Worm (Caenorhabditis elegans) whole organism, late embryonic: ENCODE data around the gene T19B10.2.

ENCODE experiments used
- C38D4.7 ChIP-seq: fragments of 200-800 bp; sonication (Bioruptor generic); optimal IDR thresholded peaks from 2 replicates; lab custom pipeline; 2018; ENCODE audit warnings: mild to moderate bottlenecking, missing genetic modification characterization, moderate library complexity, missing compliant biosample characterization
- F13H6.1 ChIP-seq: sonication (generic microtip); optimal IDR thresholded peaks from 2 replicates; lab custom pipeline; 2016; ENCODE audit warnings: missing genetic modification characterization, missing compliant biosample characterization
- ama-1 ChIP-seq: fragments of 150-350 bp; optimal IDR thresholded peaks from 2 replicates; lab custom pipeline; 2014
- ceh-14 ChIP-seq: sonication (generic microtip); optimal IDR thresholded peaks from 2 replicates; lab custom pipeline; 2016; ENCODE audit warnings: missing genotype, missing genetic modification characterization, missing compliant biosample characterization
- ceh-19 ChIP-seq: fragments of 200-800 bp; sonication (Bioruptor generic); optimal IDR thresholded peaks from 2 replicates; lab custom pipeline; 2018; ENCODE audit warnings: mild to moderate bottlenecking, missing genetic modification characterization, missing compliant biosample characterization
- ceh-22 ChIP-seq: sonication (generic microtip); optimal IDR thresholded peaks from 2 replicates; lab custom pipeline; 2017; ENCODE audit warnings: missing biosample characterization, missing genetic modification characterization
- ceh-24 ChIP-seq: sonication (generic microtip); optimal IDR thresholded peaks from 2 replicates; lab custom pipeline; 2016; ENCODE audit warnings: mild to moderate bottlenecking, missing genetic modification characterization, missing compliant biosample characterization
- ceh-31 ChIP-seq: sonication (generic microtip); optimal IDR thresholded peaks from 2 replicates; lab custom pipeline; 2016; ENCODE audit warnings: missing genetic modification characterization, missing compliant biosample characterization
- ceh-45 ChIP-seq: fragments of 200-800 bp; sonication (Bioruptor generic); IDR thresholded peaks from 2 replicates; pipeline ENCODE4 v1.3.6; 2022; ENCODE audit warnings: missing genetic modification reagents, missing genetic modification characterization, missing compliant biosample characterization
- ceh-6 ChIP-seq: fragments of 200-800 bp; sonication (Bioruptor generic); optimal IDR thresholded peaks from 2 replicates; lab custom pipeline; 2018; ENCODE audit warnings: mild to moderate bottlenecking, missing genetic modification characterization, missing compliant biosample characterization
- ceh-9 ChIP-seq: sonication (generic microtip); optimal IDR thresholded peaks from 2 replicates; lab custom pipeline; 2016; ENCODE audit warnings: mild to moderate bottlenecking, missing genetic modification characterization, inconsistent platforms, missing compliant biosample characterization
- dmd-4 ChIP-seq: sonication (generic microtip); optimal IDR thresholded peaks from 2 replicates; lab custom pipeline; 2016; ENCODE audit warnings: borderline replicate concordance, missing genetic modification characterization, missing compliant biosample characterization
- dve-1 ChIP-seq: sonication (generic microtip); optimal IDR thresholded peaks from 2 replicates; lab custom pipeline; 2017; ENCODE audit warnings: antibody characterized with exemption, mild to moderate bottlenecking, missing genetic modification characterization, missing compliant biosample characterization
- elt-2 ChIP-seq: sonication (generic microtip); optimal IDR thresholded peaks from 2 replicates; lab custom pipeline; 2016; ENCODE audit warnings: missing genetic modification reagents, missing genetic modification characterization, missing compliant biosample characterization
- elt-4 ChIP-seq: sonication (generic microtip); optimal IDR thresholded peaks from 2 replicates; lab custom pipeline; 2016; ENCODE audit warnings: missing genetic modification characterization, missing compliant biosample characterization
- eyg-1 ChIP-seq: sonication (generic microtip); optimal IDR thresholded peaks from 2 replicates; lab custom pipeline; 2016; ENCODE audit warnings: missing genotype, missing genetic modification characterization, missing compliant biosample characterization
- fkh-6 ChIP-seq: sonication (generic microtip); optimal IDR thresholded peaks from 2 replicates; lab custom pipeline; 2016; ENCODE audit warnings: missing genetic modification characterization, missing compliant biosample characterization
- hlh-13 ChIP-seq: fragments of 200-800 bp; sonication (Bioruptor generic); optimal IDR thresholded peaks from 2 replicates; lab custom pipeline; 2018; ENCODE audit warnings: mild to moderate bottlenecking, missing genetic modification characterization, missing compliant biosample characterization
- hlh-15 ChIP-seq: sonication (generic microtip); optimal IDR thresholded peaks from 2 replicates; lab custom pipeline; 2016; ENCODE audit warnings: missing genetic modification characterization, missing compliant biosample characterization
- hlh-30 ChIP-seq: sonication (generic microtip); optimal IDR thresholded peaks from 2 replicates; lab custom pipeline; 2017; ENCODE audit warnings: antibody characterized with exemption, missing genetic modification characterization, missing compliant biosample characterization; ENCODE audit not compliant: insufficient read depth
- hlh-6 ChIP-seq: sonication (generic microtip); optimal IDR thresholded peaks from 2 replicates; lab custom pipeline; 2016; ENCODE audit warnings: missing genotype, missing genetic modification characterization, missing compliant biosample characterization
- hlh-8 ChIP-seq: sonication (generic microtip); optimal IDR thresholded peaks from 2 replicates; lab custom pipeline; 2016; ENCODE audit warnings: missing genotype, missing genetic modification characterization, missing compliant biosample characterization
- lin-11 ChIP-seq: fragments of 200-800 bp; sonication (Bioruptor generic); optimal IDR thresholded peaks from 2 replicates; lab custom pipeline; 2018; ENCODE audit warnings: mild to moderate bottlenecking, missing genetic modification characterization, missing compliant biosample characterization
- nfya-1 ChIP-seq: sonication (generic microtip); optimal IDR thresholded peaks from 2 replicates; lab custom pipeline; 2017; ENCODE audit warnings: missing genetic modification characterization, mild to moderate bottlenecking, missing compliant biosample characterization, antibody characterized with exemption, moderate library complexity
- nhr-232 ChIP-seq: sonication (generic microtip); optimal IDR thresholded peaks from 2 replicates; lab custom pipeline; 2016; ENCODE audit warnings: missing genetic modification characterization, missing compliant biosample characterization
- npax-4 ChIP-seq: sonication (generic microtip); optimal IDR thresholded peaks from 2 replicates; lab custom pipeline; 2016; ENCODE audit warnings: missing genetic modification characterization, missing compliant biosample characterization
- pax-1 ChIP-seq: fragments of 150-350 bp; optimal IDR thresholded peaks from 2 replicates; lab custom pipeline; 2014; ENCODE audit warnings: missing biosample characterization, missing genetic modification characterization
- pha-4 ChIP-seq: fragments of 150-350 bp; optimal IDR thresholded peaks from 2 replicates; lab custom pipeline; 2018; ENCODE audit warnings: missing biosample characterization, missing genetic modification reagents, missing genetic modification characterization
- pqm-1 ChIP-seq: sonication (generic microtip); optimal IDR thresholded peaks from 2 replicates; lab custom pipeline; 2016; ENCODE audit warnings: missing genetic modification characterization, missing compliant biosample characterization
- pros-1 ChIP-seq: fragments of 150-350 bp; optimal IDR thresholded peaks from 2 replicates; lab custom pipeline; 2014; ENCODE audit warnings: missing biosample characterization, missing genetic modification reagents, missing genetic modification characterization
- sdc-2 ChIP-seq: sonication (generic microtip); optimal IDR thresholded peaks from 2 replicates; lab custom pipeline; 2016; ENCODE audit warnings: missing genotype, missing genetic modification characterization, missing compliant biosample characterization
- sox-4 ChIP-seq: sonication (generic microtip); optimal IDR thresholded peaks from 2 replicates; lab custom pipeline; 2017; ENCODE audit warnings: mild to moderate bottlenecking, missing genetic modification characterization, inconsistent platforms, missing compliant biosample characterization
- tbx-2 ChIP-seq: sonication (generic microtip); optimal IDR thresholded peaks from 2 replicates; lab custom pipeline; 2016; ENCODE audit warnings: missing genetic modification characterization, missing compliant biosample characterization
- tbx-7 ChIP-seq: sonication (generic microtip); optimal IDR thresholded peaks from 2 replicates; lab custom pipeline; 2016; ENCODE audit warnings: missing genotype, missing genetic modification characterization, missing compliant biosample characterization
- ttx-3 ChIP-seq: sonication (generic microtip); optimal IDR thresholded peaks from 2 replicates; lab custom pipeline; 2016; ENCODE audit warnings: missing genetic modification reagents, missing genetic modification characterization, missing compliant biosample characterization
- unc-3 ChIP-seq, 2 experiments: fragments of 200-800 bp in 1 of 2; sonication (Bioruptor generic) in 1 of 2; sonication (generic microtip) in 1 of 2; conservative IDR thresholded peaks in 1 of 2; optimal IDR thresholded peaks in 1 of 2; 2 replicates each; pipeline versions ENCODE4 v1.3.6 to Lab custom; 2016 to 2022; ENCODE audit warnings: missing compliant biosample characterization in 2 of 2, missing genetic modification characterization in 2 of 2, missing genetic modification reagents in 1 of 2
- ztf-16 ChIP-seq: sonication (generic microtip); optimal IDR thresholded peaks from 2 replicates; lab custom pipeline; 2017; ENCODE audit warnings: missing genetic modification characterization, missing compliant biosample characterization

Gene T19B10.2

ce11 chrV:11176693-11177304 is 44.3 kb upstream of the T19B10.2 start:
- TF ChIP-seq elt-2 (tag; lab: Kevin White, UChicago), result peak; percentile 46

- TF ChIP-seq C38D4.7 (GFP tag; lab: Kevin White, UChicago), result no peak
- TF ChIP-seq unc-3 (GFP tag; conservative IDR thresholded peaks at IDR 0.05; lab: Robert Waterston, UW), result no peak
- TF ChIP-seq unc-3 (tag; optimal IDR thresholded peaks at IDR 0.05; lab: Kevin White, UChicago), result no peak
- TF ChIP-seq hlh-30 (tag; lab: Kevin White, UChicago), result no peak
- TF ChIP-seq pqm-1, result no peak
- TF ChIP-seq pha-4 (tag; lab: Kevin White, UChicago), result no peak
- TF ChIP-seq ceh-45 (GFP tag; lab: Robert Waterston, UW), result no peak
- TF ChIP-seq sdc-2 (tag; lab: Kevin White, UChicago), result no peak
- no peak for TF ChIP-seq eyg-1 (tag; lab: Kevin White, UChicago)
- no peak for TF ChIP-seq tbx-2 (tag; lab: Kevin White, UChicago)
- TF ChIP-seq elt-2 (tag; lab: Kevin White, UChicago), result no peak
- no peak for TF ChIP-seq hlh-8 (tag; lab: Kevin White, UChicago)
- no peak for TF ChIP-seq ceh-22 (tag; lab: Kevin White, UChicago)
- TF ChIP-seq lin-11, result no peak
- no peak for TF ChIP-seq ama-1 (lab: Kevin White, UChicago)
Observed at ce11 chrV:11177577-11177976, 43.5 kb upstream of the T19B10.2 start, which contains the start of gene gpa-1. Gene gpa-1 (minus strand): TSS chrV:11177677.

- TF ChIP-seq ceh-6 (GFP tag; lab: Kevin White, UChicago) (no peak), hlh-6 (tag; lab: Kevin White, UChicago) (no peak), dve-1 (no peak), ztf-16 (tag; lab: Kevin White, UChicago) (no peak), F13H6.1 (tag; lab: Kevin White, UChicago) (no peak), ama-1 (lab: Kevin White, UChicago) (no peak), tbx-7 (no peak), nhr-232 (tag; lab: Kevin White, UChicago) (no peak), ceh-45 (GFP tag; lab: Robert Waterston, UW) (no peak), elt-4 (tag; lab: Kevin White, UChicago) (no peak), pqm-1 (no peak), ceh-31 (tag; lab: Kevin White, UChicago) (no peak), pax-1 (tag; lab: Kevin White, UChicago) (no peak), C38D4.7 (GFP tag; lab: Kevin White, UChicago) (no peak), ceh-19 (GFP tag; lab: Kevin White, UChicago) (no peak), sox-4 (no peak), ttx-3 (tag; lab: Kevin White, UChicago) (no peak)
- TF ChIP-seq, all 69 proteins: peak for 0
Observed at ce11 chrV:11180951-11181350, 40.2 kb upstream of the T19B10.2 start.

ce11 chrV:11182925-11183324 is 38.2 kb upstream of the T19B10.2 start, which contains the start of gene cnc-10:
Gene cnc-10 (plus strand): TSS chrV:11183225.
- no peak for TF ChIP-seq ceh-45 (GFP tag; lab: Robert Waterston, UW)
- TF ChIP-seq pros-1 (tag; lab: Kevin White, UChicago), result no peak
- TF ChIP-seq sdc-2 (tag; lab: Kevin White, UChicago), result no peak
- no peak for TF ChIP-seq C38D4.7 (GFP tag; lab: Kevin White, UChicago)
- TF ChIP-seq, all 69 proteins: peak for 0

ce11 chrV:11190983-11191382 is 30.1 kb upstream of the T19B10.2 start, which contains the start of gene lgc-49:
Gene lgc-49 (plus strand): TSS chrV:11191283.
- TF ChIP-seq hlh-30 (tag; lab: Kevin White, UChicago) (no peak), ceh-6 (GFP tag; lab: Kevin White, UChicago) (no peak), hlh-15 (tag; lab: Kevin White, UChicago) (no peak), nfya-1 (tag; lab: Kevin White, UChicago) (no peak), fkh-6 (tag; lab: Kevin White, UChicago) (no peak), ceh-24 (tag; lab: Kevin White, UChicago) (no peak), ceh-14 (tag; lab: Kevin White, UChicago) (no peak), ceh-45 (GFP tag; lab: Robert Waterston, UW) (no peak), tbx-2 (tag; lab: Kevin White, UChicago) (no peak), ceh-22 (tag; lab: Kevin White, UChicago) (no peak), ceh-9 (no peak), npax-4 (tag; lab: Kevin White, UChicago) (no peak), hlh-13 (no peak), dmd-4 (tag; lab: Kevin White, UChicago) (no peak), hlh-8 (tag; lab: Kevin White, UChicago) (no peak), ama-1 (lab: Kevin White, UChicago) (no peak)
